Fruit fly (Drosophila melanogaster) Kc167 (cell line): ENCODE measurements around the gene CG13050.

Source experiments
- Sin3A ChIP-seq: fragments of >200 bp; optimal IDR thresholded peaks from 2 replicates; lab custom pipeline; 2018; ENCODE audit warnings: missing external identifiers
- h ChIP-seq: fragments of >200 bp; optimal IDR thresholded peaks from 3 replicates; lab custom pipeline; 2018; ENCODE audit warnings: missing external identifiers
- insv ChIP-seq: fragments of >200 bp; optimal IDR thresholded peaks from 3 replicates; lab custom pipeline; 2018; ENCODE audit warnings: missing external identifiers
- psq ChIP-seq: fragments of >200 bp; optimal IDR thresholded peaks from 2 replicates; lab custom pipeline; 2017; ENCODE audit warnings: missing external identifiers

- TF ChIP-seq psq (lab: Kevin White, UChicago) (no peak), h (lab: Kevin White, UChicago) (no peak), insv (lab: Kevin White, UChicago) (no peak), Sin3A (lab: Kevin White, UChicago) (no peak)
Observed at dm6 chr3L:16319399-16319906, 40.4 kb upstream of the CG13050 start, which contains the start of the genes CG13041 and CG13060.
